Fruit fly (Drosophila melanogaster) ovary, adult (tissue): ENCODE results near the gene mv.

Experiments used
- CG17801 ChIP-seq: fragments of 200-800 bp; optimal IDR thresholded peaks from 2 replicates; lab custom pipeline; 2019; ENCODE audit warnings: missing biosample characterization, mild to moderate bottlenecking, missing genetic modification characterization, moderate library complexity; ENCODE audit not compliant: partially characterized antibody

mv gene

dm6 chr3L:1964099-1964498 lies at the start of gene mv:
Gene mv, minus strand, starts transcription at chr3L:1964178.
- TF ChIP-seq CG17801 (GFP tag; lab: Kevin White, UChicago) = peak; percentile 42

DNA sequence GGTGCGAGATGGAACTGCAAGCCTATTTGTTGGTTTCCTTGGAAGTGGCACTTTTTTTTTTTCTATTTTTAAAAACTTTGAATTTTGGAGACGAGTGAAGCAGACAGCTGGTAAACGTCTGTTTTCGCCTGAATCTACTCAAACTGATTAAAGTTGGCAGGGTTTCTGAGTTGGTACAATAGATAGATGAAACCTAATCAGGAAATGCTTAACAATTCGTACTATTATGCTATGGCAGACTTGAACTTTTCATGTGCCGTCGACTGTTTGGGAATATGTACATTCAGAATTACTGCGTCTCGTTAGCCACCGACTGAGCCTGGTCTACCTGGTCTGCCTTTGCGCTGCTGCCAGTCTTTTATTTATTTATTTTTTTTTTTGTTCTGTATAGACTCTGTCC lies 41.6 kb upstream of the mv start, which contains the start of gene CG42841:
Gene CG42841, minus strand, starts transcription at position 101 of the 400 bp plus-strand sequence.
- TF ChIP-seq CG17801 (GFP tag; lab: Kevin White, UChicago) = no peak

- TF ChIP-seq CG17801 (GFP tag; lab: Kevin White, UChicago) = no peak
These were observed 40.8 kb upstream of the mv start for dm6 chr3L:2004732-2005131.

DNA sequence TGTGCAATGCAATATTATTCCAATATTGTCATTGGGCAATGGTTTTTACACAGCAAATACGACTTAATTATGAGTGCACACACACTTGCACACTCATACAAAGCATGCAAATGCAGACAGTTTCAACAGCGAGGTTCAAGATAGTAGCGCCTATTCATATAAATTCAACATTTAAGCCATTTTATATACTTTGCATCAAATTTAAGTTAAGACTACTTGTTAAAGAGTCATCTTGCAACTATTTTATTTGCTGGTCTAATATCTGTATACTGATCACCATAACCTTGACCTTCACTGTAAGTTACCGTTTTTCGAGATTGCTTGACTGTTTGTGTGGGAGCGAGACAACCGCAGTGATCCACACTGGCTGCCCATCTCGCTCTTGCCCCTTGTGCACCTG lies 21.4 kb upstream of the mv start:
- TF ChIP-seq CG17801 (GFP tag; lab: Kevin White, UChicago) = no peak

dm6 chr3L:1976760-1977159 lies 12.8 kb upstream of the mv start:
- TF ChIP-seq CG17801 (GFP tag; lab: Kevin White, UChicago) = no peak

- TF ChIP-seq CG17801 (GFP tag; lab: Kevin White, UChicago) = no peak
These were observed 7.2 kb upstream of the mv start, which contains the start of the genes CG11815 and acs for dm6 chr3L:1971103-1971742. Gene CG11815, minus strand, starts transcription at chr3L:1971200. Gene acs, plus strand, starts transcription at chr3L:1971638.

DNA sequence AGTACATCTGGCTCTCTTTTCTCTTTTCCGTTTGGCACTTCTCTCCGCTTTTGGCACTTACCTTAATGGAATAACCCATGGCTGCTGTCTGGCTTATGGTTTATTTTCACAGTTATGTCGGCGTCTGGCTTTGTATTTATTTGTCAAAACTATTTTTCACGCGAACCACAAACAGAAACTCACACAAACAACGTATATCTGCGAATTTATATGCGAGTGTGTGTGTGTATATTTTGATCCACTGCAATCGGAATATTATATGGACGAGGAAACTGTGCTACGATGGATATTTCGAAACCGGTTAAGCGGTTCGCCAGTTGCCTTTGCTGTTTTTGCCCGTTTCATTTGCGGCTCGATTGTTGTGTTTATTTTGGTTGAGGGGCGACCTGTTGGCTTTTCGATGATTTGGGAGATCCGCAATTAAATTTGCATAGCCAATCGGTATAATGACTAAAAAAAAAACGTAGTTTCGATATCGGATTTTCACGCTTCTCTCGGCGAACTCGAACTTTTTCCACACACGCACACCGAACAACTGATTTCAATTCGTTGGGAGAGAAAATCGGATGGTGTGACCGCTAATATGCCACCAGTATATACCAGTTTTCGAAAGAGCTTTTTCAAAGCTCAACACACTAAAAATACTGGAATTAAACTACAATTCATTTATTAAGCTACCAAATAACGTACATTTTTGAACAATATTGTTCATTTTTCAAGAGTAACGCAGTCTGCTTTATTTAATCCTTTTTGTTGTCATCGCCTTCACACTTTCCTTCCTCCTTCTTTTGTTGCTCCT lies 5.8 kb upstream of the mv start, which contains the start of gene CG1927:
Gene CG1927, minus strand, starts transcription at position 541 of the 799 bp plus-strand sequence.
- TF ChIP-seq CG17801 (GFP tag; lab: Kevin White, UChicago) = no peak

DNA sequence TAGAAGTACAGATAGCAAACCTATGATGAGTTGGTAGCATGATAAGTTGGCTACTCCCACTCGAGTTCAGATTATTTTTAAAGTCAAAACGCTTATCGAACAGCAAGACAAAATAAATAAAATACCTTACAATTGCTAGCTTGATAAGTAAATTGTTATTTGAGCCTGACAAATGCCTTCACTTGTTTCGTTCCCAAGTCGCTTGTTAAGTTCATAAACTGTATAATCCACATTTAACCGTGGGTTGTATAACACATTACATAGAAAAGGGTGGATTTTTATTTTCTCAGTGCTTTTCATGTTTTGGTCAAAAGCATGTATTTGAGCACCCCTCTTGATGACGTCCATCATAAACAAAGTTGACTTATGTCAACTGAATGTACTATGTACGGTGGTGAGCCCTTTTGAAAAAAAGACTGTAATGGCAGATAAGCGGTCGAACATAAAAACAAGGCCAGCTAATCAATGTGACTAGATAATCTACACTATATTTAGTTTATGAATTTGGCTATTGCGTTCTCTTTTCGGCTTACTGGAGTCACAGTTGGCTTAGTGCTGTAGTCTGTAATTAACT lies 4.9 kb upstream of the mv start:
- TF ChIP-seq CG17801 (GFP tag; lab: Kevin White, UChicago) = no peak

- TF ChIP-seq CG17801 (GFP tag; lab: Kevin White, UChicago) = no peak
These were observed 4.4 kb upstream of the mv start for dm6 chr3L:1968401-1968800.

- TF ChIP-seq CG17801 (GFP tag; lab: Kevin White, UChicago) = peak; percentile 77
These were observed 3.7 kb upstream of the mv start for dm6 chr3L:1967452-1968310.

DNA sequence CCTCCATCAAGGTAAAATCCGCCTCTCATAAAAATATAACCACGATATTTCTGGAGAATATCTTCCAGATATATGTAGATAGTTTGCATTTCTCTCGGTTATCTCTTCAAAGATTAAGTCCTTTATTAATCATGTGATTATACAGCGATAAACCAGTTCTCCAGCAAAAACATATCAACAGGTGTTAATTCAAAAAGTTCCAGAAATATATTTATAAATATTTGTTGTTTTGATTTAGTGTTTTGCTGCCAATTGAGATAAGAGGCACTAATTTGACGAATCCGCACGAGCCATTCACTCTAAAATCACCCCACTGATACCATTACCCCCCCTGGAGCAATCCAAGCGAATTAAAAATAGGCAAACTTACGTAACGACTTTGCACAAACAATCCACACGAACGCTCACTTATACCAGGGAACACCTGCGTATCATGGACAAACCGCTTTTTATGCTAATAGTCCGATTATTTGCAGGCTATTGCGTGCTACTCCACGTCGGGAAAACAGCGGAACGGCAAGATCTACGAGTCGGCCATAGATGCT lies 693 bp upstream of the mv start:
- TF ChIP-seq CG17801 (GFP tag; lab: Kevin White, UChicago) = no peak

- TF ChIP-seq CG17801 (GFP tag; lab: Kevin White, UChicago) = no peak
These were observed 1.0 kb downstream of the mv start, which contains the start of gene SCOT for dm6 chr3L:1962964-1963363. Gene SCOT, plus strand, starts transcription at chr3L:1963143.

dm6 chr3L:1947463-1948126 lies 16.4 kb downstream of the mv start, which contains the start of the genes mu2 and Cnb:
Gene mu2, minus strand, starts transcription at chr3L:1947475.
Gene Cnb, plus strand, starts transcription at chr3L:1947565.
- TF ChIP-seq CG17801 (GFP tag; lab: Kevin White, UChicago) = peak; percentile 9
